Fruit fly (Drosophila melanogaster) whole organism, embryonic: ENCODE measurements around the gene eIF4E6.

Experiments used
- Abd-B ChIP-seq: fragments of 200-800 bp; sonication (Bioruptor generic); optimal IDR thresholded peaks from 2 replicates; lab custom pipeline; 2018; ENCODE audit warnings: missing biosample characterization, mild to moderate bottlenecking, missing genetic modification characterization, moderate library complexity
- B-H1 ChIP-seq: fragments of 200-800 bp; sonication (Bioruptor generic); IDR thresholded peaks from 3 replicates; pipeline ENCODE4 v1.3.6; 2022; ENCODE audit warnings: missing biosample characterization, missing genetic modification characterization
- C15 ChIP-seq: fragments of 200-800 bp; sonication (Bioruptor generic); IDR thresholded peaks from 3 replicates; pipeline ENCODE4 v1.3.6; 2022; ENCODE audit warnings: missing biosample characterization, missing genetic modification characterization
- CG10267 ChIP-seq: fragments of 200-800 bp; sonication (Bioruptor generic); optimal IDR thresholded peaks from 2 replicates; lab custom pipeline; 2018; ENCODE audit warnings: missing biosample characterization, mild to moderate bottlenecking, missing genetic modification characterization, moderate library complexity
- CG10321 ChIP-seq: fragments of 200-800 bp; sonication (Bioruptor generic); IDR thresholded peaks from 2 replicates; pipeline ENCODE4 v1.3.6; 2022; ENCODE audit warnings: missing biosample characterization, missing genetic modification characterization
- CG11085 ChIP-seq: fragments of 200-800 bp; sonication (Bioruptor generic); IDR thresholded peaks from 2 replicates; pipeline ENCODE4 v1.3.6; 2022; ENCODE audit warnings: missing biosample characterization, missing genetic modification characterization
- CG12155 ChIP-seq: fragments of 200-800 bp; sonication (Bioruptor generic); optimal IDR thresholded peaks from 3 replicates; lab custom pipeline; 2016; ENCODE audit warnings: missing biosample characterization, missing genetic modification characterization
- CG12769 ChIP-seq: fragments of 200-800 bp; sonication (Bioruptor generic); optimal IDR thresholded peaks from 2 replicates; lab custom pipeline; 2019; ENCODE audit warnings: missing biosample characterization, mild to moderate bottlenecking, missing genetic modification characterization, moderate library complexity
- CG13624 ChIP-seq: fragments of 200-800 bp; sonication (Bioruptor generic); optimal IDR thresholded peaks from 2 replicates; lab custom pipeline; 2016; ENCODE audit warnings: missing biosample characterization, missing genetic modification characterization
- CG16813 ChIP-seq: fragments of 200-800 bp; sonication (Bioruptor generic); IDR thresholded peaks from 3 replicates; pipeline ENCODE4 v1.3.6; 2022; ENCODE audit warnings: missing biosample characterization, missing genetic modification characterization; ENCODE audit not compliant: partially characterized antibody
- CG17361 ChIP-seq: fragments of 200-800 bp; sonication (Bioruptor generic); IDR thresholded peaks from 3 replicates; pipeline ENCODE4 v1.3.6; 2022; ENCODE audit warnings: missing biosample characterization, missing genetic modification characterization
- CG32772 ChIP-seq: fragments of 200-800 bp; sonication (Bioruptor generic); IDR thresholded peaks from 2 replicates; pipeline ENCODE4 v1.3.6; 2022; ENCODE audit warnings: missing biosample characterization, missing genetic modification characterization
- CG3407 ChIP-seq: fragments of 200-800 bp; sonication (Bioruptor generic); optimal IDR thresholded peaks from 2 replicates; lab custom pipeline; 2018; ENCODE audit warnings: missing biosample characterization, mild to moderate bottlenecking, missing genetic modification characterization
- CG3847 ChIP-seq: fragments of 200-800 bp; sonication (Bioruptor generic); IDR thresholded peaks from 2 replicates; pipeline ENCODE4 v1.3.6; 2022; ENCODE audit warnings: missing biosample characterization, missing genetic modification characterization
- CG6854 ChIP-seq: fragments of 200-800 bp; sonication (Bioruptor generic); optimal IDR thresholded peaks from 3 replicates; lab custom pipeline; 2017; ENCODE audit warnings: missing biosample characterization, mild to moderate bottlenecking, missing genetic modification characterization
- CG7839 ChIP-seq: fragments of 200-800 bp; sonication (Bioruptor generic); optimal IDR thresholded peaks from 3 replicates; lab custom pipeline; 2018; ENCODE audit warnings: missing biosample characterization, mild to moderate bottlenecking, missing genetic modification characterization, moderate library complexity
- CG8089 ChIP-seq: fragments of 200-800 bp; sonication (Bioruptor generic); optimal IDR thresholded peaks from 3 replicates; lab custom pipeline; 2016; ENCODE audit warnings: missing biosample characterization, missing genetic modification characterization
- CG8281 ChIP-seq: fragments of 200-800 bp; sonication (Bioruptor generic); optimal IDR thresholded peaks from 2 replicates; lab custom pipeline; 2018; ENCODE audit warnings: missing biosample characterization, mild to moderate bottlenecking, missing genetic modification characterization, moderate library complexity
- D ChIP-seq, 2 experiments: fragments of 200-800 bp in 1 of 2; fragments of >200 bp in 1 of 2; sonication (Bioruptor generic) in 1 of 2; optimal IDR thresholded peaks; 2 replicates in 1 of 2; 3 replicates in 1 of 2; lab custom pipeline; 2017; ENCODE audit warnings: mild to moderate bottlenecking in 1 of 2, missing biosample characterization in 1 of 2, missing genetic modification characterization in 1 of 2, missing genetic modification reagents in 1 of 2
- Dad ChIP-seq: fragments of 200-800 bp; sonication (Bioruptor generic); optimal IDR thresholded peaks from 3 replicates; lab custom pipeline; 2016; ENCODE audit warnings: missing biosample characterization, missing genetic modification characterization
- Hmx ChIP-seq: fragments of 200-800 bp; sonication (Bioruptor generic); optimal IDR thresholded peaks from 2 replicates; lab custom pipeline; 2016; ENCODE audit warnings: missing biosample characterization, missing genetic modification characterization
- Scr ChIP-seq: fragments of 200-800 bp; sonication (Bioruptor generic); IDR thresholded peaks from 2 replicates; pipeline ENCODE4 v1.3.6; 2022; ENCODE audit warnings: missing biosample characterization, missing genetic modification characterization; ENCODE audit not compliant: partially characterized antibody
- Side ChIP-seq: fragments of 200-800 bp; sonication (Bioruptor generic); optimal IDR thresholded peaks from 2 replicates; lab custom pipeline; 2016; ENCODE audit warnings: missing biosample characterization, missing genetic modification characterization
- Sin3A ChIP-seq: fragments of >200 bp; optimal IDR thresholded peaks from 2 replicates; lab custom pipeline; 2018
- Stat92E ChIP-seq, 3 experiments: fragments of >200 bp in 2 of 3; fragments of 200-800 bp in 1 of 3; sonication (Bioruptor generic) in 1 of 3; optimal IDR thresholded peaks; 2 replicates each; lab custom pipeline; 2017 to 2019; ENCODE audit warnings: missing biosample characterization in 3 of 3, missing genetic modification characterization in 3 of 3, mild to moderate bottlenecking in 1 of 3, moderate library complexity in 1 of 3
- Xbp1 ChIP-seq: fragments of 200-800 bp; sonication (Bioruptor generic); optimal IDR thresholded peaks from 3 replicates; lab custom pipeline; 2016; ENCODE audit warnings: missing biosample characterization, mild to moderate bottlenecking, missing genetic modification characterization
- bsh ChIP-seq, 2 experiments: fragments of 200-800 bp; sonication (Bioruptor generic); optimal IDR thresholded peaks; 2 replicates each; lab custom pipeline; 2017 to 2018; ENCODE audit warnings: mild to moderate bottlenecking in 2 of 2, missing biosample characterization in 2 of 2, missing genetic modification characterization in 2 of 2, moderate library complexity in 1 of 2
- ci ChIP-seq: fragments of 200-800 bp; sonication (Bioruptor generic); IDR thresholded peaks from 3 replicates; pipeline ENCODE4 v1.3.6; 2022; ENCODE audit warnings: missing biosample characterization, missing genetic modification characterization
- dimm ChIP-seq: fragments of 200-800 bp; sonication (Bioruptor generic); IDR thresholded peaks from 2 replicates; pipeline ENCODE4 v1.3.6; 2022; ENCODE audit warnings: missing biosample characterization, missing genetic modification characterization
- dm ChIP-seq: fragments of 200-800 bp; sonication (Bioruptor generic); optimal IDR thresholded peaks from 3 replicates; lab custom pipeline; 2016; ENCODE audit warnings: missing biosample characterization, missing genetic modification characterization
- dmrt11E ChIP-seq: fragments of 200-800 bp; sonication (Bioruptor generic); optimal IDR thresholded peaks from 3 replicates; lab custom pipeline; 2018; ENCODE audit warnings: missing biosample characterization, mild to moderate bottlenecking, missing genetic modification characterization, moderate library complexity
- dpn ChIP-seq, 2 experiments: fragments of 200-800 bp; sonication (Bioruptor generic); optimal IDR thresholded peaks; 3 replicates each; lab custom pipeline; 2016; ENCODE audit warnings: missing biosample characterization in 2 of 2, missing genetic modification characterization in 2 of 2
- fd3F ChIP-seq: fragments of 200-800 bp; sonication (Bioruptor generic); optimal IDR thresholded peaks from 2 replicates; lab custom pipeline; 2018; ENCODE audit warnings: missing biosample characterization, mild to moderate bottlenecking, missing genetic modification characterization, moderate library complexity
- fd64A ChIP-seq: fragments of 200-800 bp; sonication (Bioruptor generic); optimal IDR thresholded peaks from 3 replicates; lab custom pipeline; 2018; ENCODE audit warnings: missing biosample characterization, mild to moderate bottlenecking, missing genetic modification characterization
- lab ChIP-seq: fragments of 200-800 bp; sonication (Bioruptor generic); optimal IDR thresholded peaks from 3 replicates; lab custom pipeline; 2017; ENCODE audit warnings: missing biosample characterization, missing genetic modification characterization, mild to moderate bottlenecking, moderate library complexity, missing genetic modification reagents
- lov ChIP-seq, 2 experiments: fragments of 200-800 bp in 1 of 2; fragments of >200 bp in 1 of 2; sonication (Bioruptor generic) in 1 of 2; IDR thresholded peaks in 1 of 2; optimal IDR thresholded peaks in 1 of 2; 2 replicates in 1 of 2; 3 replicates in 1 of 2; pipeline versions ENCODE4 v1.3.6 to Lab custom; 2017 to 2022; ENCODE audit warnings: missing biosample characterization in 1 of 2, missing genetic modification characterization in 1 of 2
- nerfin-2 ChIP-seq: fragments of 200-800 bp; sonication (Bioruptor generic); IDR thresholded peaks from 2 replicates; pipeline ENCODE4 v1.3.6; 2022; ENCODE audit warnings: missing biosample characterization, missing genetic modification characterization; ENCODE audit not compliant: partially characterized antibody
- nmo ChIP-seq: fragments of 200-800 bp; sonication (Bioruptor generic); optimal IDR thresholded peaks from 2 replicates; lab custom pipeline; 2018; ENCODE audit warnings: missing biosample characterization, mild to moderate bottlenecking, missing genetic modification characterization, moderate library complexity
- odd ChIP-seq: fragments of 200-800 bp; sonication (Bioruptor generic); optimal IDR thresholded peaks from 2 replicates; lab custom pipeline; 2017; ENCODE audit warnings: missing biosample characterization, mild to moderate bottlenecking, missing genetic modification characterization
- phol ChIP-seq: fragments of 200-800 bp; sonication (Bioruptor generic); optimal IDR thresholded peaks from 3 replicates; lab custom pipeline; 2018; ENCODE audit warnings: missing biosample characterization, mild to moderate bottlenecking, missing genetic modification characterization, moderate library complexity
- pita ChIP-seq: fragments of 200-800 bp; sonication (Bioruptor generic); optimal IDR thresholded peaks from 2 replicates; lab custom pipeline; 2017; ENCODE audit warnings: missing biosample characterization, mild to moderate bottlenecking, missing genetic modification characterization
- row ChIP-seq: fragments of 200-800 bp; sonication (Bioruptor generic); IDR thresholded peaks from 3 replicates; pipeline ENCODE4 v1.3.6; 2022; ENCODE audit warnings: missing biosample characterization, missing genetic modification characterization
- scrt ChIP-seq: fragments of 200-800 bp; sonication (Bioruptor generic); optimal IDR thresholded peaks from 2 replicates; lab custom pipeline; 2018; ENCODE audit warnings: missing biosample characterization, mild to moderate bottlenecking, missing genetic modification characterization, moderate library complexity
- sd ChIP-seq: fragments of 200-800 bp; sonication (Bioruptor generic); optimal IDR thresholded peaks from 3 replicates; lab custom pipeline; 2018; ENCODE audit warnings: missing biosample characterization, mild to moderate bottlenecking, missing genetic modification characterization, moderate library complexity
- sens-2 ChIP-seq: fragments of 200-800 bp; sonication (Bioruptor generic); IDR thresholded peaks from 2 replicates; pipeline ENCODE4 v1.3.6; 2022; ENCODE audit warnings: missing biosample characterization, missing genetic modification characterization
- stwl ChIP-seq: fragments of 200-800 bp; sonication (Bioruptor generic); optimal IDR thresholded peaks from 3 replicates; lab custom pipeline; 2018; ENCODE audit warnings: missing biosample characterization, mild to moderate bottlenecking, missing genetic modification characterization, moderate library complexity
- unc-4 ChIP-seq: fragments of 200-800 bp; sonication (Bioruptor generic); IDR thresholded peaks from 2 replicates; pipeline ENCODE4 v1.3.6; 2022; ENCODE audit warnings: missing biosample characterization, missing genetic modification characterization; ENCODE audit not compliant: partially characterized antibody
- vvl ChIP-seq: fragments of 200-800 bp; sonication (Bioruptor generic); IDR thresholded peaks from 2 replicates; pipeline ENCODE4 v1.3.6; 2022; ENCODE audit warnings: missing biosample characterization, missing genetic modification characterization
- zfh1 ChIP-seq: fragments of 200-800 bp; sonication (Bioruptor generic); IDR thresholded peaks from 3 replicates; pipeline ENCODE4 v1.3.6; 2022; ENCODE audit warnings: missing biosample characterization, missing genetic modification characterization

The eIF4E6 gene

DNA sequence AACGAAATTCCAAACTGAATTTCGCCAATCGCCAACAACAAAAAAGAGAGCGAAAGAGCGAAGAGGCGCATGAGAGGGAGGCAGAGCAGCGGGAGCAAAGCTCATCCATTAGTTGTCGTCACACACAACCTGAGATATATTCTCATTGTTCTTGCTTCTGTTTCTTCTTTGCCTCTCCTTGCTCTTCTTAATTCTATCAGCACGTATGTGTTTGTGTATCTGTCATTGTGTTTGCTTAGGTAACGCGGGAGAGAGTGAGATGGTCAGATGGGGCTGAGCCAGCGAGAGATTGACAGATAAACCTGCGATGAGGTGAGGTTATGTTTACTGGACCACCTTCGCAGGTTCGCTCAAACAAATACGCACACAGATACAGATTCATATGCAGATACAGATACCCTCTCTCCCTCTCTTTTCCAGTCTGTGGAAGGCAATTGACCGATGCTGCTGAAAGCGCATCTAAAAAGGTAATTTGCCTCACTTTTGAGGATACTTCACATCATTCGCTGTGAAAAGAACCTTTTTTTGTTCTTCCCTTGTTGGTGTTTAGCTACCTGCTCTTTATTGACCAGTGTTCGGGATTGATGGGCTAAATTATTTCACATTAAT, 47.1 kb upstream of the eIF4E6 start (continued):
- TF ChIP-seq nerfin-2 (GFP tag; lab: Robert Waterston, UW) (no peak), nmo (GFP tag; lab: Kevin White, UChicago) (no peak), CG12155 (GFP tag; lab: Kevin White, UChicago) (peak; percentile 30), C15 (GFP tag; lab: Robert Waterston, UW) (no peak), CG10267 (tag; lab: Kevin White, UChicago) (no peak), ci (GFP tag; lab: Robert Waterston, UW) (peak; percentile 64), B-H1 (GFP tag; lab: Robert Waterston, UW) (no peak), CG6854 (no peak), pita (no peak), fd64A (GFP tag; lab: Kevin White, UChicago) (no peak), stwl (tag; lab: Kevin White, UChicago) (no peak), CG12769 (tag; lab: Kevin White, UChicago) (peak; percentile 78), CG17361 (GFP tag; lab: Robert Waterston, UW) (no peak), D (optimal IDR thresholded peaks at IDR 0.05; lab: Kevin White, UChicago) (no peak), D (GFP tag; optimal IDR thresholded peaks at IDR 0.05; lab: Kevin White, UChicago) (no peak), vvl (GFP tag; lab: Robert Waterston, UW) (no peak), unc-4 (no peak), CG11085 (GFP tag; lab: Robert Waterston, UW) (no peak), CG3407 (no peak), CG3847 (GFP tag; lab: Robert Waterston, UW) (no peak), dpn (GFP tag; optimal IDR thresholded peaks at IDR 0.05; lab: Kevin White, UChicago) (no peak), phol (tag; lab: Kevin White, UChicago) (no peak), Sin3A (lab: Kevin White, UChicago) (no peak), Hmx (GFP tag; lab: Kevin White, UChicago) (no peak), CG10321 (GFP tag; lab: Robert Waterston, UW) (peak; percentile 41; the same call in 1 of the 2 replicates), CG13624 (GFP tag; lab: Kevin White, UChicago) (no peak), Scr (GFP tag; lab: Robert Waterston, UW) (no peak), lab (GFP tag; lab: Kevin White, UChicago) (peak; percentile 10), row (GFP tag; lab: Robert Waterston, UW) (no peak), Xbp1 (GFP tag; lab: Kevin White, UChicago) (no peak), Stat92E (GFP tag; optimal IDR thresholded peaks at IDR 0.05; lab: Kevin White, UChicago) (no peak), scrt (no peak), fd3F (GFP tag; lab: Kevin White, UChicago) (no peak), CG8089 (no peak), CG8281 (tag; lab: Kevin White, UChicago) (no peak), sens-2 (GFP tag; lab: Robert Waterston, UW) (no peak), odd (no peak), Dad (GFP tag; lab: Kevin White, UChicago) (no peak), bsh (GFP tag; optimal IDR thresholded peaks at IDR 0.05; lab: Kevin White, UChicago) (peak in 1 of 2 experiments; percentile 10), CG32772 (GFP tag; lab: Robert Waterston, UW) (no peak), CG7839 (tag; lab: Kevin White, UChicago) (no peak), Abd-B (GFP tag; lab: Kevin White, UChicago) (no peak), dm (GFP tag; lab: Kevin White, UChicago) (no peak), Side (GFP tag; lab: Kevin White, UChicago) (no peak), dmrt11E (tag; lab: Kevin White, UChicago) (no peak), CG16813 (GFP tag; lab: Robert Waterston, UW) (no peak), lov (optimal IDR thresholded peaks at IDR 0.05; lab: Kevin White, UChicago) (no peak), lov (GFP tag; IDR thresholded peaks at IDR 0.05; lab: Robert Waterston, UW) (0 out of 3 replicates have a peak, but pooled peaks have one; percentile 55), zfh1 (GFP tag; lab: Robert Waterston, UW) (no peak), sd (tag; lab: Kevin White, UChicago) (peak; percentile 32), dimm (no peak)
